Worm (Caenorhabditis elegans) whole organism, L4 larva: ENCODE results near the gene teg-1.

Experiments
- fos-1 ChIP-seq: fragments of 150-350 bp; optimal IDR thresholded peaks from 2 replicates; lab custom pipeline; 2014; ENCODE audit warnings: missing biosample characterization, missing genetic modification characterization
- hlh-30 ChIP-seq: sonication (generic microtip); optimal IDR thresholded peaks from 2 replicates; lab custom pipeline; 2017; ENCODE audit warnings: antibody characterized with exemption, mild to moderate bottlenecking, missing genetic modification characterization, missing compliant biosample characterization; ENCODE audit not compliant: insufficient read depth
- nhr-25 ChIP-seq: sonication (generic microtip); optimal IDR thresholded peaks from 2 replicates; lab custom pipeline; 2017; ENCODE audit warnings: missing genetic modification characterization, mild to moderate bottlenecking, missing compliant biosample characterization, antibody characterized with exemption, moderate library complexity, borderline replicate concordance; ENCODE audit not compliant: insufficient read depth
- nhr-28 ChIP-seq: fragments of 150-350 bp; optimal IDR thresholded peaks from 2 replicates; lab custom pipeline; 2014; ENCODE audit warnings: missing biosample characterization, missing genetic modification characterization
- nhr-6 ChIP-seq: fragments of 150-350 bp; optimal IDR thresholded peaks from 2 replicates; lab custom pipeline; 2014; ENCODE audit warnings: missing biosample characterization, missing genetic modification characterization
- nhr-77 ChIP-seq: fragments of 150-350 bp; optimal IDR thresholded peaks from 2 replicates; lab custom pipeline; 2014; ENCODE audit warnings: missing biosample characterization, missing genetic modification characterization
- snpc-4 ChIP-seq: fragments of 150-350 bp; optimal IDR thresholded peaks from 2 replicates; lab custom pipeline; 2014; ENCODE audit warnings: missing biosample characterization, missing genetic modification characterization
- spr-3 ChIP-seq: fragments of 200-800 bp; sonication (Bioruptor generic); optimal IDR thresholded peaks from 2 replicates; lab custom pipeline; 2018; ENCODE audit warnings: mild to moderate bottlenecking, missing genetic modification characterization, missing compliant biosample characterization
- unc-130 ChIP-seq: sonication (generic microtip); optimal IDR thresholded peaks from 2 replicates; lab custom pipeline; 2016; ENCODE audit warnings: missing genetic modification reagents, missing genetic modification characterization, missing compliant biosample characterization
- ztf-7 ChIP-seq: fragments of 150-350 bp; optimal IDR thresholded peaks from 2 replicates; lab custom pipeline; 2014; ENCODE audit warnings: missing biosample characterization, missing genetic modification characterization

DNA sequence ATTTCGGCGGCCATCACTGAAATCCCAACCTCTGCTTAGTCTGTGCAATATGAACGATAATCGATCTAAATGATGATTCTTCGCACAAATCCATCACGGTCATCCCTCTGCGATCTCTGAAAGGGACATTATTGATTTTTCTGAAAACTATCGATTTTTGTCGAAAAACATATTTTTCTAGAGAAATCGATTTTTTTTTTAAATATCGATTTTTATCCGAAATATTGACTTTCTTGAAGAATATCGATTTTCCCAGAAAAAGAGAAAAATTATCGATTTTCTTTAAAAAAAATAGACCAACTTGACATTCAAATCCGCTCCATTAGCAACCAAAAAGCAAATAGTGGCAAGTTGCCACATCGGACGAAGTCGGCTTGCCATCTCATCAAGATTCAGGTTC is 30.7 kb downstream of the teg-1 start:
- no peak for TF ChIP-seq spr-3 (GFP tag; lab: Kevin White, UChicago)
- no peak for TF ChIP-seq nhr-25 (tag; lab: Kevin White, UChicago)
- TF ChIP-seq unc-130 (GFP tag; lab: Kevin White, UChicago) = no peak
- TF ChIP-seq nhr-28 (tag; lab: Kevin White, UChicago) = no peak
- no peak for TF ChIP-seq nhr-6 (tag; lab: Kevin White, UChicago)
- TF ChIP-seq nhr-77 (tag; lab: Kevin White, UChicago) = no peak
- no peak for TF ChIP-seq hlh-30
- TF ChIP-seq snpc-4 (tag; lab: Kevin White, UChicago) = no peak
- TF ChIP-seq ztf-7 (tag; lab: Kevin White, UChicago) = no peak
- TF ChIP-seq fos-1 = no peak
